Fruit fly (Drosophila melanogaster): ENCODE data around the gene CG10077.

CG10077 gene

dm6 chr3L:6981823-6982222 is 26.1 kb upstream of the CG10077 start:
- no peak for TF ChIP-seq EcR (GFP tag; optimal IDR thresholded peaks at IDR 0.05)
- TF ChIP-seq CG8478 (optimal IDR thresholded peaks at IDR 0.05), result no peak
- no peak for TF ChIP-seq usp (GFP tag; optimal IDR thresholded peaks at IDR 0.05)
- TF ChIP-seq pan (optimal IDR thresholded peaks at IDR 0.05), result no peak
- no peak for TF ChIP-seq psq (optimal IDR thresholded peaks at IDR 0.05)
- TF ChIP-seq Dll (optimal IDR thresholded peaks at IDR 0.05), result no peak

dm6 chr3L:6981109-6981741 is 25.5 kb upstream of the CG10077 start:
- no peak for TF ChIP-seq Dll (optimal IDR thresholded peaks at IDR 0.05)

- no peak for TF ChIP-seq pan (optimal IDR thresholded peaks at IDR 0.05)
- TF ChIP-seq psq (optimal IDR thresholded peaks at IDR 0.05), result no peak
Measured at dm6 chr3L:6980553-6980952, 24.8 kb upstream of the CG10077 start.

dm6 chr3L:6979387-6980249 is 23.9 kb upstream of the CG10077 start, which contains the start of gene Galphai:
Gene Galphai (minus strand): TSS chr3L:6980044.
- TF ChIP-seq EcR (GFP tag; optimal IDR thresholded peaks at IDR 0.05), result no peak

- TF ChIP-seq pan (optimal IDR thresholded peaks at IDR 0.05), result no peak
- TF ChIP-seq CG8478 (optimal IDR thresholded peaks at IDR 0.05), result no peak
- TF ChIP-seq EcR (GFP tag; optimal IDR thresholded peaks at IDR 0.05), result no peak
- TF ChIP-seq Dll (optimal IDR thresholded peaks at IDR 0.05), result no peak
Measured at dm6 chr3L:6978757-6979386, 23.2 kb upstream of the CG10077 start.

- TF ChIP-seq EcR (GFP tag; optimal IDR thresholded peaks at IDR 0.05), result no peak
Measured at dm6 chr3L:6978030-6978683, 22.5 kb upstream of the CG10077 start.

dm6 chr3L:6977391-6977790 is 21.7 kb upstream of the CG10077 start:
- no peak for TF ChIP-seq usp (GFP tag; optimal IDR thresholded peaks at IDR 0.05)
- TF ChIP-seq psq (optimal IDR thresholded peaks at IDR 0.05), result no peak
- TF ChIP-seq pan (optimal IDR thresholded peaks at IDR 0.05), result no peak
- TF ChIP-seq CG8478 (optimal IDR thresholded peaks at IDR 0.05), result no peak
- no peak for TF ChIP-seq Dll (optimal IDR thresholded peaks at IDR 0.05)
- TF ChIP-seq EcR (GFP tag; optimal IDR thresholded peaks at IDR 0.05), result no peak

- TF ChIP-seq Dll (optimal IDR thresholded peaks at IDR 0.05) (no peak), EcR (GFP tag; optimal IDR thresholded peaks at IDR 0.05) (no peak), CG8478 (optimal IDR thresholded peaks at IDR 0.05) (no peak), pan (optimal IDR thresholded peaks at IDR 0.05) (no peak), psq (optimal IDR thresholded peaks at IDR 0.05) (no peak), usp (GFP tag; optimal IDR thresholded peaks at IDR 0.05) (no peak)
Measured at dm6 chr3L:6976601-6977140, 21.0 kb upstream of the CG10077 start.

- TF ChIP-seq usp (GFP tag; optimal IDR thresholded peaks at IDR 0.05), result no peak
- TF ChIP-seq EcR (GFP tag; optimal IDR thresholded peaks at IDR 0.05), result no peak
- no peak for TF ChIP-seq psq (optimal IDR thresholded peaks at IDR 0.05)
- TF ChIP-seq Dll (optimal IDR thresholded peaks at IDR 0.05), result no peak
Measured at dm6 chr3L:6975875-6976274, 20.2 kb upstream of the CG10077 start.

dm6 chr3L:6972367-6972766 is 16.7 kb upstream of the CG10077 start, which contains the start of gene CG10063:
Gene CG10063 (minus strand): TSS chr3L:6972467.
- no peak for TF ChIP-seq usp (GFP tag; optimal IDR thresholded peaks at IDR 0.05)
- TF ChIP-seq pan (optimal IDR thresholded peaks at IDR 0.05), result no peak

dm6 chr3L:6971298-6971697 is 15.6 kb upstream of the CG10077 start:
- TF ChIP-seq EcR (GFP tag; optimal IDR thresholded peaks at IDR 0.05) (no peak), psq (optimal IDR thresholded peaks at IDR 0.05) (no peak), pan (optimal IDR thresholded peaks at IDR 0.05) (no peak), CG8478 (optimal IDR thresholded peaks at IDR 0.05) (no peak), Dll (optimal IDR thresholded peaks at IDR 0.05) (no peak), usp (GFP tag; optimal IDR thresholded peaks at IDR 0.05) (no peak)

dm6 chr3L:6968961-6969814 is 13.5 kb upstream of the CG10077 start, which contains the start of the genes Mis12 and CG9953:
Gene Mis12 (minus strand): TSS chr3L:6969048.
Gene CG9953 (plus strand): TSS chr3L:6969658.
- TF ChIP-seq psq (optimal IDR thresholded peaks at IDR 0.05) (no peak), pan (optimal IDR thresholded peaks at IDR 0.05) (no peak), EcR (GFP tag; optimal IDR thresholded peaks at IDR 0.05) (no peak)

Measured in whole organism.